Worm (Caenorhabditis elegans) whole organism, L4 larva: ENCODE results near the gene spp-8.
A peak's percentile ranks its signal among the peaks of the same experiment; 100 is the strongest.

Experiments
- F44E2.7 ChIP-seq: fragments of 200-800 bp; sonication (Bioruptor generic); IDR thresholded peaks from 2 replicates; pipeline ENCODE4 v2.1.2; 2022; ENCODE audit warnings: missing genetic modification characterization, missing compliant biosample characterization
- ZK337.2 ChIP-seq: fragments of 200-800 bp; sonication (Bioruptor generic); IDR thresholded peaks from 2 replicates; pipeline ENCODE4 v1.3.6; 2022; ENCODE audit warnings: missing genetic modification reagents, missing genetic modification characterization, missing compliant biosample characterization
- aly-2 ChIP-seq: sonication (generic microtip); optimal IDR thresholded peaks from 2 replicates; lab custom pipeline; 2018; ENCODE audit warnings: missing biosample characterization, missing genetic modification characterization
- ama-1 ChIP-seq: fragments of 150-350 bp; optimal IDR thresholded peaks from 2 replicates; lab custom pipeline; 2014; ENCODE audit warnings: inconsistent platforms, mixed read lengths
- ceh-82 ChIP-seq: sonication (generic microtip); optimal IDR thresholded peaks from 2 replicates; lab custom pipeline; 2017; ENCODE audit warnings: missing biosample characterization, missing genetic modification characterization
- hif-1 ChIP-seq, 2 experiments: sonication (generic microtip); optimal IDR thresholded peaks; 2 replicates each; lab custom pipeline; 2016 to 2017; ENCODE audit warnings: missing compliant biosample characterization in 2 of 2, missing genetic modification characterization in 2 of 2, missing genetic modification reagents in 2 of 2, missing genotype in 2 of 2, mild to moderate bottlenecking in 1 of 2
- hlh-11 ChIP-seq: fragments of 200-800 bp; sonication (Bioruptor generic); optimal IDR thresholded peaks from 2 replicates; lab custom pipeline; 2018; ENCODE audit warnings: mild to moderate bottlenecking, missing genetic modification characterization, missing compliant biosample characterization
- lin-13 ChIP-seq: fragments of 150-350 bp; optimal IDR thresholded peaks from 2 replicates; lab custom pipeline; 2014; ENCODE audit warnings: missing biosample characterization, missing genetic modification reagents, missing genetic modification characterization
- madf-5 ChIP-seq, 2 experiments: fragments of 200-800 bp; sonication (Bioruptor generic); IDR thresholded peaks; 2 replicates each; pipeline ENCODE4 v1.3.6; 2022; ENCODE audit warnings: missing compliant biosample characterization in 2 of 2, missing genetic modification characterization in 2 of 2
- nhr-41 ChIP-seq: fragments of 200-800 bp; sonication (Bioruptor generic); IDR thresholded peaks from 2 replicates; pipeline ENCODE4 v1.3.6; 2022; ENCODE audit warnings: missing genetic modification reagents, missing genetic modification characterization, missing compliant biosample characterization
- nhr-6 ChIP-seq: fragments of 150-350 bp; optimal IDR thresholded peaks from 2 replicates; lab custom pipeline; 2014; ENCODE audit warnings: missing biosample characterization, missing genetic modification characterization
- unc-39 ChIP-seq: sonication (generic microtip); optimal IDR thresholded peaks from 2 replicates; lab custom pipeline; 2017; ENCODE audit warnings: missing biosample characterization, missing genetic modification characterization
- ztf-11 ChIP-seq: fragments of 150-350 bp; optimal IDR thresholded peaks from 2 replicates; lab custom pipeline; 2014; ENCODE audit warnings: missing biosample characterization, missing genetic modification characterization
- ztf-7 ChIP-seq: fragments of 150-350 bp; optimal IDR thresholded peaks from 2 replicates; lab custom pipeline; 2014; ENCODE audit warnings: missing biosample characterization, missing genetic modification characterization

DNA sequence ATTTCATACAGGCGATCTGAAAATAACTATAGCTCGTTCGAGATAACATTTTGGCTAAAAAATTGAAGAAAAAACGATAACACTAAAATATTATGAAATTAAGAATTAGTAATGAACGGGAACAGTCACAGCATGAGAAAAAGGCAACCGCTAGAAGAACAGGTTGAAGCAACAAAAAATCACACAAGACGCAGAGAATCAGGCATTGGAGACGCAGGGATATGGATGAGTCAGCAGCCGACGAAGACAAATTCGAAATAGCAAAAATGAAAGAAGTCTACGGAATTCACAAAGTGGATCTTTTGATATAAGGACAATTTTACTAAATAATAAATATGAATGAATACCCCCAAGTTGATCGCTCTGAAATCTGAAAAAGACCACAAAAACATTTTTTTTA lies 29.1 kb downstream of the spp-8 start, which contains the start of gene tag-77:
- TF ChIP-seq ztf-11 (tag; lab: Kevin White, UChicago) (no peak), ZK337.2 (no peak), ztf-7 (tag; lab: Kevin White, UChicago) (no peak), aly-2 (tag; lab: Kevin White, UChicago) (no peak), unc-39 (tag; lab: Kevin White, UChicago) (no peak), nhr-41 (GFP tag; lab: Robert Waterston, UW) (no peak), ama-1 (lab: Kevin White, UChicago) (no peak), madf-5 (GFP tag; IDR thresholded peaks at IDR 0.05; lab: Robert Waterston, UW) (no peak), ceh-82 (tag; lab: Kevin White, UChicago) (no peak), hlh-11 (tag; lab: Kevin White, UChicago) (no peak), lin-13 (GFP tag; lab: Kevin White, UChicago) (no peak), hif-1 (tag; optimal IDR thresholded peaks at IDR 0.05; lab: Kevin White, UChicago) (no peak), F44E2.7 (GFP tag; lab: Robert Waterston, UW) (no peak), nhr-6 (tag; lab: Kevin White, UChicago) (peak; percentile 13)
